Fruit fly (Drosophila melanogaster): ENCODE data around the gene CG34456.

DNA sequence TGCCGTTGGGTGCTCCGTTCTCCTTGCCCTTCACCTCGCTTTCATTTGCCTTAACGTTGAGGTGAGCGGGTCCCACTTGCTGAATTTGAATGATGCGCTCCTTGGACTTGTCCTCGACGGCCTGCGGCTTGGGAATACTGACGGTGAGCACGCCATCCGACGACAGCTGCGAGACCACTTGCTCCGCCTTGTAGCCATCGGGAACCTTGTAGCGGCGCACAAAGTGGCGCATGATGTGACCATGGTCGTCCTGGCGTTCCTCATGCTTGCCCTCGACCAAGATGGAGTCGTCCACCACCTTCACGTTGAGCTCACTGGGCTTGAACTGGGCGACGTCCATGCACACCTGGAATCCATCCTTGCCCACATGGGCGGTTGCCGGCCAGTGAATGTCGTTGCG, 14.7 kb downstream of the CG34456 start:
- TF ChIP-seq zfh2 (GFP tag; optimal IDR thresholded peaks at IDR 0.05) (no peak), CG14965 (GFP tag; optimal IDR thresholded peaks at IDR 0.05; ENCODE audit: borderline replicate concordance) (no peak), CG15696 (tag; optimal IDR thresholded peaks at IDR 0.05) (no peak), CG8765 (GFP tag; IDR thresholded peaks at IDR 0.05) (no peak), zf30C (GFP tag; optimal IDR thresholded peaks at IDR 0.05) (no peak)

Data from whole organism, embryonic.